Worm (Caenorhabditis elegans) whole organism, L2 larva: Measurements from ENCODE around the gene ugt-3.

Experiments
- C34F6.9 ChIP-seq: fragments of 150-350 bp; optimal IDR thresholded peaks from 2 replicates; lab custom pipeline; 2014; ENCODE audit warnings: missing biosample characterization, missing genetic modification characterization
- F13H6.1 ChIP-seq: sonication (generic microtip); optimal IDR thresholded peaks from 2 replicates; lab custom pipeline; 2016; ENCODE audit warnings: missing genetic modification characterization, missing compliant biosample characterization
- R02D3.7 ChIP-seq: fragments of 150-350 bp; optimal IDR thresholded peaks from 2 replicates; lab custom pipeline; 2014; ENCODE audit warnings: missing biosample characterization, missing genetic modification characterization
- Y55F3AM.14 ChIP-seq: fragments of 200-800 bp; sonication (Bioruptor generic); optimal IDR thresholded peaks from 2 replicates; lab custom pipeline; 2018; ENCODE audit warnings: mild to moderate bottlenecking, missing genetic modification characterization, missing compliant biosample characterization
- ZK546.5 ChIP-seq: sonication (generic microtip); optimal IDR thresholded peaks from 2 replicates; lab custom pipeline; 2017; ENCODE audit warnings: missing biosample characterization, missing genetic modification characterization
- aly-2 ChIP-seq: fragments of 150-350 bp; optimal IDR thresholded peaks from 2 replicates; lab custom pipeline; 2014; ENCODE audit warnings: missing biosample characterization, missing genetic modification characterization
- ama-1 ChIP-seq: fragments of 150-350 bp; optimal IDR thresholded peaks from 2 replicates; lab custom pipeline; 2018; ENCODE audit warnings: inconsistent platforms
- blmp-1 ChIP-seq: sonication (generic microtip); optimal IDR thresholded peaks from 2 replicates; lab custom pipeline; 2017; ENCODE audit warnings: missing genetic modification characterization, mild to moderate bottlenecking, missing compliant biosample characterization, antibody characterized with exemption, moderate library complexity; ENCODE audit not compliant: insufficient read depth
- ceh-16 ChIP-seq: fragments of 150-350 bp; optimal IDR thresholded peaks from 2 replicates; lab custom pipeline; 2014; ENCODE audit warnings: missing biosample characterization, missing genetic modification characterization
- crh-2 ChIP-seq: sonication (generic microtip); optimal IDR thresholded peaks from 2 replicates; lab custom pipeline; 2017; ENCODE audit warnings: missing biosample characterization, missing genetic modification characterization
- dmd-4 ChIP-seq: sonication (generic microtip); optimal IDR thresholded peaks from 2 replicates; lab custom pipeline; 2017; ENCODE audit warnings: missing biosample characterization, missing genetic modification characterization
- egl-27 ChIP-seq: sonication (generic microtip); optimal IDR thresholded peaks from 3 replicates; lab custom pipeline; 2017; ENCODE audit warnings: missing biosample characterization, missing genetic modification reagents, missing genetic modification characterization
- elt-1 ChIP-seq: fragments of 150-350 bp; optimal IDR thresholded peaks from 2 replicates; lab custom pipeline; 2014; ENCODE audit warnings: missing biosample characterization, missing genetic modification characterization
- elt-3 ChIP-seq: sonication (generic microtip); optimal IDR thresholded peaks from 2 replicates; lab custom pipeline; 2017; ENCODE audit warnings: missing biosample characterization, missing genetic modification characterization
- fos-1 ChIP-seq: fragments of 150-350 bp; optimal IDR thresholded peaks from 2 replicates; lab custom pipeline; 2014; ENCODE audit warnings: missing biosample characterization, missing genetic modification characterization
- gmeb-1 ChIP-seq: fragments of 150-350 bp; optimal IDR thresholded peaks from 2 replicates; lab custom pipeline; 2014; ENCODE audit warnings: missing biosample characterization, missing genetic modification characterization
- lin-13 ChIP-seq: fragments of 150-350 bp; optimal IDR thresholded peaks from 2 replicates; lab custom pipeline; 2014; ENCODE audit warnings: missing biosample characterization, missing genetic modification reagents, missing genetic modification characterization
- lin-39 ChIP-seq: fragments of 150-350 bp; optimal IDR thresholded peaks from 2 replicates; lab custom pipeline; 2014; ENCODE audit warnings: missing biosample characterization, missing genetic modification reagents, missing genetic modification characterization
- lsy-2 ChIP-seq, 2 experiments: fragments of 150-350 bp in 1 of 2; sonication (generic microtip) in 1 of 2; optimal IDR thresholded peaks; 2 replicates each; lab custom pipeline; 2014 to 2017; ENCODE audit warnings: missing biosample characterization in 2 of 2, missing genetic modification characterization in 2 of 2
- mab-5 ChIP-seq: fragments of 150-350 bp; optimal IDR thresholded peaks from 2 replicates; lab custom pipeline; 2014; ENCODE audit warnings: missing biosample characterization, missing genetic modification characterization
- mbf-1 ChIP-seq: sonication (generic microtip); optimal IDR thresholded peaks from 2 replicates; lab custom pipeline; 2017; ENCODE audit warnings: missing biosample characterization, missing genetic modification characterization
- mdl-1 ChIP-seq, 2 experiments: fragments of 150-350 bp in 1 of 2; sonication (generic microtip) in 1 of 2; optimal IDR thresholded peaks; 2 replicates each; lab custom pipeline; 2017; ENCODE audit warnings: missing biosample characterization in 2 of 2, missing genetic modification characterization in 2 of 2
- nhr-10 ChIP-seq: sonication (generic microtip); optimal IDR thresholded peaks from 2 replicates; lab custom pipeline; 2017; ENCODE audit warnings: missing biosample characterization, missing genetic modification characterization
- nhr-12 ChIP-seq: fragments of 150-350 bp; optimal IDR thresholded peaks from 2 replicates; lab custom pipeline; 2014; ENCODE audit warnings: missing biosample characterization, missing genetic modification characterization
- nhr-129 ChIP-seq: fragments of 150-350 bp; optimal IDR thresholded peaks from 2 replicates; lab custom pipeline; 2014; ENCODE audit warnings: missing biosample characterization, missing genetic modification characterization
- nhr-21 ChIP-seq: fragments of 150-350 bp; optimal IDR thresholded peaks from 2 replicates; lab custom pipeline; 2014; ENCODE audit warnings: missing biosample characterization, missing genetic modification characterization
- nhr-23 ChIP-seq: fragments of 150-350 bp; optimal IDR thresholded peaks from 2 replicates; lab custom pipeline; 2014; ENCODE audit warnings: missing biosample characterization, missing genetic modification reagents, missing genetic modification characterization
- nhr-237 ChIP-seq: fragments of 150-350 bp; optimal IDR thresholded peaks from 2 replicates; lab custom pipeline; 2014; ENCODE audit warnings: missing biosample characterization, missing genetic modification characterization
- nhr-6 ChIP-seq: fragments of 150-350 bp; optimal IDR thresholded peaks from 2 replicates; lab custom pipeline; 2014; ENCODE audit warnings: missing biosample characterization, missing genetic modification characterization
- nhr-77 ChIP-seq: fragments of 150-350 bp; optimal IDR thresholded peaks from 2 replicates; lab custom pipeline; 2014; ENCODE audit warnings: missing biosample characterization, missing genetic modification characterization
- peb-1 ChIP-seq: fragments of 150-350 bp; optimal IDR thresholded peaks from 2 replicates; lab custom pipeline; 2014; ENCODE audit warnings: missing biosample characterization, missing genetic modification characterization
- sem-4 ChIP-seq: fragments of 150-350 bp; optimal IDR thresholded peaks from 2 replicates; lab custom pipeline; 2014; ENCODE audit warnings: missing biosample characterization, missing genetic modification reagents, missing genetic modification characterization
- skn-1 ChIP-seq: sonication (generic microtip); optimal IDR thresholded peaks from 2 replicates; lab custom pipeline; 2017; ENCODE audit warnings: missing biosample characterization, missing genetic modification characterization
- sma-9 ChIP-seq, 2 experiments: fragments of 150-350 bp in 1 of 2; sonication (generic microtip) in 1 of 2; optimal IDR thresholded peaks; 2 replicates each; lab custom pipeline; 2014 to 2016; ENCODE audit warnings: missing genetic modification characterization in 2 of 2, mild to moderate bottlenecking in 1 of 2, missing biosample characterization in 1 of 2, missing compliant biosample characterization in 1 of 2, missing genetic modification reagents in 1 of 2, moderate library complexity in 1 of 2
- snpc-4 ChIP-seq: fragments of 150-350 bp; optimal IDR thresholded peaks from 2 replicates; lab custom pipeline; 2014; ENCODE audit warnings: missing biosample characterization, missing genetic modification characterization
- unc-39 ChIP-seq: fragments of 150-350 bp; optimal IDR thresholded peaks from 2 replicates; lab custom pipeline; 2014; ENCODE audit warnings: missing biosample characterization, missing genetic modification characterization
- unc-55 ChIP-seq: fragments of 150-350 bp; sonication (generic microtip); optimal IDR thresholded peaks from 3 replicates; lab custom pipeline; 2014; ENCODE audit warnings: missing biosample characterization, missing genetic modification reagents, missing genetic modification characterization
- unc-62 ChIP-seq: fragments of 150-350 bp; optimal IDR thresholded peaks from 2 replicates; lab custom pipeline; 2014; ENCODE audit warnings: missing biosample characterization, missing genetic modification reagents, missing genetic modification characterization
- zag-1 ChIP-seq: fragments of 150-350 bp; optimal IDR thresholded peaks from 2 replicates; lab custom pipeline; 2014; ENCODE audit warnings: missing biosample characterization, missing genetic modification characterization
- ztf-1 ChIP-seq: fragments of 200-800 bp; sonication (Bioruptor generic); conservative IDR thresholded peaks from 2 replicates; pipeline ENCODE4 v1.3.6; 2022; ENCODE audit warnings: missing genetic modification characterization, missing compliant biosample characterization
- ztf-11 ChIP-seq: sonication (generic microtip); optimal IDR thresholded peaks from 2 replicates; lab custom pipeline; 2017; ENCODE audit warnings: missing biosample characterization, missing genetic modification characterization

The ugt-3 gene

DNA sequence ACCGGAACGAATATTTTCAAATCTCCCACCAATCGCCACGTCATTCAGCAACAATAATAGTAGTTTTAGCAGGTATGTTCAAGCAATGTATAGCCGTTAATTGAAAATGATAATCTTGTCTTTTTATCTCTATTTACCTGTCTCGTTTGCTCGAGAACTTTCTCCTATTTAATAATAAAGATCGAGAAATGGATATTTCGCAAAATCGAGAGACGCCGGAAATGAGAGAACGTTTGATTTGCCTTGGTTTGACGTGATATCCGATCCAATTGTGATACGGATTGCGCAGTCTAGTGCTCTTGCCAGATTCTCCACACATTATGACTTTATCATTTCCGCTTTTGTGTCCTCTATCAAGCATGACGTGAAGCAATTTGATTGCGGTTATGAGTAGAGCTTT, 26.2 kb downstream of the ugt-3 start:
- TF ChIP-seq skn-1 (tag; lab: Kevin White, UChicago) (no peak), sem-4 (tag; lab: Kevin White, UChicago) (no peak), mbf-1 (no peak), elt-1 (no peak), gmeb-1 (tag; lab: Kevin White, UChicago) (no peak), nhr-10 (tag; lab: Kevin White, UChicago) (no peak), unc-55 (GFP tag; lab: Kevin White, UChicago) (no peak), nhr-23 (tag; lab: Kevin White, UChicago) (no peak), egl-27 (no peak), mdl-1 (tag; optimal IDR thresholded peaks at IDR 0.05; lab: Kevin White, UChicago) (no peak), ztf-1 (GFP tag; lab: Robert Waterston, UW) (no peak), nhr-6 (tag; lab: Kevin White, UChicago) (no peak), ZK546.5 (no peak), nhr-12 (tag; lab: Kevin White, UChicago) (no peak), fos-1 (tag; lab: Kevin White, UChicago) (no peak), dmd-4 (tag; lab: Kevin White, UChicago) (no peak)

DNA sequence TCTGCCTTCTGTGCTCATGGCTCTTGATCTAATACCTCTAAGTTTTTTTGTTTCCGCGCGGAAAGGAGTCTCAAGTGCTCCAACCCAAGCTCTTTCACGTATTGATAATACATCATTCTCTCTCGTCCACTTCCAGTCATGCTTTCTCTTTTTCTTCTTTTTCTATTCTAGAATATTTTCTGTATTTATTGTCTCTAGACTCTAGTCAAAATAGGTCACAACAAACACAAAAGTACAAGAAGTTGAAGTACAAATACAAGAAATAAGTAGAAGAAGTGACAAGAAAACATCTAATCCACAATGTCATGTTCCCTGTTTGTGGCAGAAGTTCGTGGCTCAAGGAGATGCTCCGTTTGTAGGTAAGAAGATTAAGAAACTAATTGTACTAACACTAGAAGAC, 26.8 kb downstream of the ugt-3 start, which contains the start of gene ZC455.1:
TSS of gene ZC455.1 (plus strand) at position 301 of the 400 bp plus-strand sequence.
- TF ChIP-seq nhr-12 (tag; lab: Kevin White, UChicago) (no peak), egl-27 (no peak), nhr-77 (tag; lab: Kevin White, UChicago) (no peak), aly-2 (tag; lab: Kevin White, UChicago) (no peak), ZK546.5 (no peak), nhr-21 (tag; lab: Kevin White, UChicago) (no peak), ceh-16 (no peak), R02D3.7 (tag; lab: Kevin White, UChicago) (no peak), ztf-11 (tag; lab: Kevin White, UChicago) (no peak), nhr-23 (tag; lab: Kevin White, UChicago) (no peak), nhr-6 (tag; lab: Kevin White, UChicago) (no peak), F13H6.1 (tag; lab: Kevin White, UChicago) (no peak), mbf-1 (no peak)

DNA sequence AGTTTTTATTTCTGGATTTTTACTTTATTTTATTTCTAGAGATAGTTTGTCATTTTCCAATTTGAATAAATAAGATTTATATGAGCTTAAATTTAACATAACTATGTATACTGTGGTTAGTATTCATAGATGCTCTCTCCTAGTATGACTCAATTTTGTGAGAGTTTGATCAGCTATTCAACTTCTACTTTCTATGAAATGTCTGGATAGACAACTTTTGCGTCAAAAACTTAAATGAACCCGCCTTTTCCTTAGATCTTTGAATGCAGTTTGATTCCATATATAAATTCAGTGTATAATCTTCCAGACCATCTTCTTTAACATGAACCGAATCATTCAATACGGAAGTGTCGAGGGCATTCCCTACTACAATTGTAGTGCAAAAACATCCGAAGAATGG, 31.1 kb downstream of the ugt-3 start, which contains the start of gene srt-43:
TSS of gene srt-43 (plus strand) at position 301 of the 400 bp plus-strand sequence.
- TF ChIP-seq lin-13 (GFP tag; lab: Kevin White, UChicago), result no peak
- TF ChIP-seq Y55F3AM.14, result no peak
- TF ChIP-seq ama-1 (lab: Kevin White, UChicago), result no peak
- no peak for TF ChIP-seq elt-3
- TF ChIP-seq R02D3.7 (tag; lab: Kevin White, UChicago), result no peak
- TF ChIP-seq nhr-77 (tag; lab: Kevin White, UChicago), result no peak
- no peak for TF ChIP-seq nhr-237 (tag; lab: Kevin White, UChicago)
- no peak for TF ChIP-seq nhr-6 (tag; lab: Kevin White, UChicago)
- no peak for TF ChIP-seq elt-1
- TF ChIP-seq, all 48 proteins: peak for 0

DNA sequence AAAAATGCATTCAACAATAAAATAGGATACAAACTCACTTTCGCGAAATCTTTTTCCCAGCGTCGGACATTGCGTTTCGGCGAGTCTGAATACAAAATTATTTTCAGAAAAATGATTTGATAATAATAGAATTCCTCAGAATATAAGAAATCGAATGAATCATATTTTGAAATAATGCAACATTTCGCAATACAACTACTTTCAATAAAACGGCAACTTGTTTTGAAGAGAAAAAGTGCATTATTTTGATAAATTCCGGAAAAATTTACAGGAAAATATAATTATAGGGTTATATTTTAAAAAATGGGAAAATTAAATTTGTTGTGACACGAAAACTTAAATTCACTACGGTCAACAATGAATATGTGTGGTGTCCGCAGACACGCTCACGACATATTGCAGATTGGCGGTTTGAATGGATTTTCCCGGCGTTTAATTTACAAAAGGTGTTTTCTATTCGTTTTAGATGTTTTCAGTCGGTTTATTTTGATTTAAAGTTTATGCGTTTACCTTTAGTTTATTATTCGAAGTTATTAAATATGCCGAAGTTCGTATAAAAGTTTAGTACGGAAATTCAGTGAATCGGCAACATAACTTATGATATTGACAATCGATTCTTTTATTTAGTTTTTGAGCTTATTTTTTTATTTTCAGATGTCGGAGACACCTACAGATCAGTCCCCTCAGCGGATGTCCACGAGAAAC, 36.6 kb downstream of the ugt-3 start, which contains the start of the genes abcf-1 and scc-3:
TSS of gene abcf-1 (minus strand) at position 85 of the 705 bp plus-strand sequence.
TSS of gene scc-3 (plus strand) at position 655 of the 705 bp plus-strand sequence.
- TF ChIP-seq skn-1 (tag; lab: Kevin White, UChicago), result no peak
- TF ChIP-seq crh-2 (tag; lab: Kevin White, UChicago), result peak; percentile 35
- peak; percentile 61 for TF ChIP-seq C34F6.9 (tag; lab: Kevin White, UChicago)
- TF ChIP-seq nhr-129 (tag; lab: Kevin White, UChicago), result peak; percentile 76
- TF ChIP-seq lsy-2 (tag; optimal IDR thresholded peaks at IDR 0.05; lab: Kevin White, UChicago), result peak; percentile 56 to 97
- no peak for TF ChIP-seq ztf-11 (tag; lab: Kevin White, UChicago)
- no peak for TF ChIP-seq blmp-1 (tag; lab: Kevin White, UChicago)

DNA sequence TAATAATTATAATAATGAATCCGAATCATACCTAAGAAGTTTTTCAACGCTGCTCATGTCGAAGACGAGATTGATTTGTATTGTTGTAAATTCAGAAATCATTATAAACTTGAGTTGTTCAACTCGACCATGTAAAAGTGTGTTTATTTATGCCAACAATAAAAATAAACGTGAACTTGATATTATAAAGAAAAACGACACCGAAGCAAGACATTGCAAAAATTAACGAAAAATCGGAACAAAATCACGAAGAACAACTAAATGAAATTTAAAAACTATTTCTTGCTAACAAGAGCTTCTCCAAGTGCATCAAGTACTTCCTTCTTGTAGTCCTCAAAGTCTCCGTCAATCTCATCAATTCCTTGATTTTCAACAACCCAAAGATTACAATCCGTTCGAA, 39.2 kb downstream of the ugt-3 start, which contains the start of gene F18E2.15:
TSS of gene F18E2.15 (minus strand) at position 101 of the 400 bp plus-strand sequence.
- no peak for TF ChIP-seq nhr-237 (tag; lab: Kevin White, UChicago)
- TF ChIP-seq zag-1 (tag; lab: Kevin White, UChicago), result no peak
- no peak for TF ChIP-seq lin-39
- TF ChIP-seq skn-1 (tag; lab: Kevin White, UChicago), result no peak
- no peak for TF ChIP-seq peb-1 (tag; lab: Kevin White, UChicago)
- TF ChIP-seq nhr-23 (tag; lab: Kevin White, UChicago), result no peak
- no peak for TF ChIP-seq nhr-6 (tag; lab: Kevin White, UChicago)
- TF ChIP-seq snpc-4, result no peak
- no peak for TF ChIP-seq C34F6.9 (tag; lab: Kevin White, UChicago)
- no peak for TF ChIP-seq nhr-21 (tag; lab: Kevin White, UChicago)
- TF ChIP-seq mbf-1, result no peak
- no peak for TF ChIP-seq nhr-12 (tag; lab: Kevin White, UChicago)
- TF ChIP-seq mdl-1 (tag; optimal IDR thresholded peaks at IDR 0.05; lab: Kevin White, UChicago), result no peak
- TF ChIP-seq mab-5, result no peak
- TF ChIP-seq R02D3.7 (tag; lab: Kevin White, UChicago), result no peak
- no peak for TF ChIP-seq nhr-129 (tag; lab: Kevin White, UChicago)
- TF ChIP-seq unc-39 (tag; lab: Kevin White, UChicago), result no peak
- TF ChIP-seq sma-9 (GFP tag; optimal IDR thresholded peaks at IDR 0.05; lab: Kevin White, UChicago), result no peak
- no peak for TF ChIP-seq sma-9 (tag; optimal IDR thresholded peaks at IDR 0.05; lab: Kevin White, UChicago)
- TF ChIP-seq ama-1 (lab: Kevin White, UChicago), result no peak
- TF ChIP-seq unc-62 (GFP tag; lab: Kevin White, UChicago), result no peak
